Fruit fly (Drosophila melanogaster): ENCODE results near the gene smash.

- TF ChIP-seq CG6808 (GFP tag; optimal IDR thresholded peaks at IDR 0.05): no peak
- TF ChIP-seq Sox102F (GFP tag; optimal IDR thresholded peaks at IDR 0.05): no peak
- TF ChIP-seq Lpt (GFP tag; optimal IDR thresholded peaks at IDR 0.05): peak; percentile 8
- TF ChIP-seq Met (GFP tag; optimal IDR thresholded peaks at IDR 0.05): no peak
Observed at dm6 chr3R:4661640-4662039, 2.3 kb downstream of the smash start.
